Worm (Caenorhabditis elegans): ENCODE data around the gene atic-1.

- TF ChIP-seq ama-1 (optimal IDR thresholded peaks at IDR 0.05) = no peak
- TF ChIP-seq tbx-11 (GFP tag; IDR thresholded peaks at IDR 0.05) = no peak
Observed at ce11 chrIV:7920126-7920525, 38.3 kb downstream of the atic-1 start, which contains the start of gene C49H3.16.
